Fruit fly (Drosophila melanogaster) S2 (cell line): ENCODE measurements around the gene amx.

Experiments used
- CG8478 ChIP-seq: fragments of >200 bp; optimal IDR thresholded peaks from 2 replicates; lab custom pipeline; 2018
- CTCF ChIP-seq, 2 experiments: fragments of >200 bp; optimal IDR thresholded peaks; 2 replicates each; lab custom pipeline; 2018

The amx gene

dm6 chrX:9214576-9214975 is 32.6 kb downstream of the amx start, which contains the start of gene Obp8a:
Gene Obp8a, plus strand, starts transcription at chrX:9214876.
- TF ChIP-seq CTCF (optimal IDR thresholded peaks at IDR 0.05; lab: Kevin White, UChicago) (no peak), CG8478 (lab: Kevin White, UChicago) (no peak)

dm6 chrX:9210787-9211186 is 36.3 kb downstream of the amx start, which contains the start of gene SmydA-9:
Gene SmydA-9, minus strand, starts transcription at chrX:9210887.
- no peak for TF ChIP-seq CTCF (optimal IDR thresholded peaks at IDR 0.05; lab: Kevin White, UChicago)
- TF ChIP-seq CG8478 (lab: Kevin White, UChicago) = no peak

- no peak for TF ChIP-seq CTCF (optimal IDR thresholded peaks at IDR 0.05; lab: Kevin White, UChicago)
- TF ChIP-seq CG8478 (lab: Kevin White, UChicago) = no peak
Measured at dm6 chrX:9201866-9202681, 45.1 kb downstream of the amx start.

- TF ChIP-seq CTCF (optimal IDR thresholded peaks at IDR 0.05; lab: Kevin White, UChicago) = no peak
- no peak for TF ChIP-seq CG8478 (lab: Kevin White, UChicago)
Measured at dm6 chrX:9201080-9201479, 46.1 kb downstream of the amx start.

dm6 chrX:9200234-9200633 is 46.9 kb downstream of the amx start:
- no peak for TF ChIP-seq CG8478 (lab: Kevin White, UChicago)
- no peak for TF ChIP-seq CTCF (optimal IDR thresholded peaks at IDR 0.05; lab: Kevin White, UChicago)

- TF ChIP-seq CTCF (optimal IDR thresholded peaks at IDR 0.05; lab: Kevin White, UChicago) = no peak
- no peak for TF ChIP-seq CG8478 (lab: Kevin White, UChicago)
Measured at dm6 chrX:9196362-9196761, 50.8 kb downstream of the amx start, which contains the start of gene CG12118. Gene CG12118, minus strand, starts transcription at chrX:9196414.
